Worm (Caenorhabditis elegans): Measurements from ENCODE around the gene jnk-1.

The jnk-1 gene

ce11 chrIV:6997918-6998317 lies 40.5 kb downstream of the jnk-1 start:
- no peak for TF ChIP-seq cog-1 (tag; optimal IDR thresholded peaks at IDR 0.05)

- no peak for TF ChIP-seq ztf-23 (GFP tag; IDR thresholded peaks at IDR 0.05)
- no peak for TF ChIP-seq T22C8.4 (GFP tag; IDR thresholded peaks at IDR 0.05)
- TF ChIP-seq ref-1 (GFP tag; conservative IDR thresholded peaks at IDR 0.05): no peak
- no peak for TF ChIP-seq med-1 (GFP tag; optimal IDR thresholded peaks at IDR 0.05; ENCODE audit: insufficient read depth)
- no peak for TF ChIP-seq tab-1 (GFP tag; IDR thresholded peaks at IDR 0.05)
- no peak for TF ChIP-seq flt-1 (GFP tag; IDR thresholded peaks at IDR 0.05)
- TF ChIP-seq cog-1 (tag; optimal IDR thresholded peaks at IDR 0.05): no peak
- TF ChIP-seq klf-2 (GFP tag; conservative IDR thresholded peaks at IDR 0.05): no peak
- no peak for TF ChIP-seq ztf-29 (GFP tag; IDR thresholded peaks at IDR 0.05)
These were observed 41.8 kb downstream of the jnk-1 start, which contains the start of gene C25A8.5 for ce11 chrIV:6999206-6999605. TSS of gene C25A8.5 (plus strand) at chrIV:6999506.

- no peak for TF ChIP-seq ztf-23 (GFP tag; IDR thresholded peaks at IDR 0.05)
- TF ChIP-seq cog-1 (tag; optimal IDR thresholded peaks at IDR 0.05): no peak
- no peak for TF ChIP-seq flt-1 (GFP tag; IDR thresholded peaks at IDR 0.05)
- no peak for TF ChIP-seq T22C8.4 (GFP tag; IDR thresholded peaks at IDR 0.05)
- TF ChIP-seq ztf-29 (GFP tag; IDR thresholded peaks at IDR 0.05): no peak
- no peak for TF ChIP-seq med-1 (GFP tag; optimal IDR thresholded peaks at IDR 0.05; ENCODE audit: insufficient read depth)
- TF ChIP-seq klf-2 (GFP tag; conservative IDR thresholded peaks at IDR 0.05): no peak
- TF ChIP-seq ref-1 (GFP tag; conservative IDR thresholded peaks at IDR 0.05): no peak
- no peak for TF ChIP-seq tab-1 (GFP tag; IDR thresholded peaks at IDR 0.05)
These were observed 45.9 kb downstream of the jnk-1 start, which contains the start of gene cht-3 for ce11 chrIV:7003323-7003722. TSS of gene cht-3 (plus strand) at chrIV:7003623.

ce11 chrIV:7009531-7009930 lies 52.1 kb downstream of the jnk-1 start, which contains the start of gene C25A8.2:
TSS of gene C25A8.2 (plus strand) at chrIV:7009831.
- TF ChIP-seq ztf-29 (GFP tag; IDR thresholded peaks at IDR 0.05): no peak
- no peak for TF ChIP-seq cog-1 (tag; optimal IDR thresholded peaks at IDR 0.05)
- no peak for TF ChIP-seq T22C8.4 (GFP tag; IDR thresholded peaks at IDR 0.05)
- TF ChIP-seq med-1 (GFP tag; optimal IDR thresholded peaks at IDR 0.05; ENCODE audit: insufficient read depth): no peak
- no peak for TF ChIP-seq tab-1 (GFP tag; IDR thresholded peaks at IDR 0.05)
- TF ChIP-seq ztf-23 (GFP tag; IDR thresholded peaks at IDR 0.05): no peak
- no peak for TF ChIP-seq klf-2 (GFP tag; conservative IDR thresholded peaks at IDR 0.05)
- no peak for TF ChIP-seq flt-1 (GFP tag; IDR thresholded peaks at IDR 0.05)
- TF ChIP-seq ref-1 (GFP tag; conservative IDR thresholded peaks at IDR 0.05): no peak

ce11 chrIV:7010195-7010594 lies 52.8 kb downstream of the jnk-1 start:
- TF ChIP-seq klf-2 (GFP tag; conservative IDR thresholded peaks at IDR 0.05) (no peak), med-1 (GFP tag; optimal IDR thresholded peaks at IDR 0.05; ENCODE audit: insufficient read depth) (no peak), ztf-23 (GFP tag; IDR thresholded peaks at IDR 0.05) (no peak), ztf-29 (GFP tag; IDR thresholded peaks at IDR 0.05) (no peak), tab-1 (GFP tag; IDR thresholded peaks at IDR 0.05) (no peak), T22C8.4 (GFP tag; IDR thresholded peaks at IDR 0.05) (no peak), ref-1 (GFP tag; conservative IDR thresholded peaks at IDR 0.05) (no peak), flt-1 (GFP tag; IDR thresholded peaks at IDR 0.05) (no peak), cog-1 (tag; optimal IDR thresholded peaks at IDR 0.05) (no peak)

ce11 chrIV:7010835-7011234 lies 53.4 kb downstream of the jnk-1 start, which contains the start of gene C25A8.1:
TSS of gene C25A8.1 (plus strand) at chrIV:7011135.
- TF ChIP-seq ref-1 (GFP tag; conservative IDR thresholded peaks at IDR 0.05) (no peak), med-1 (GFP tag; optimal IDR thresholded peaks at IDR 0.05; ENCODE audit: insufficient read depth) (no peak), T22C8.4 (GFP tag; IDR thresholded peaks at IDR 0.05) (no peak), tab-1 (GFP tag; IDR thresholded peaks at IDR 0.05) (no peak), ztf-29 (GFP tag; IDR thresholded peaks at IDR 0.05) (no peak), cog-1 (tag; optimal IDR thresholded peaks at IDR 0.05) (no peak), ztf-23 (GFP tag; IDR thresholded peaks at IDR 0.05) (no peak), klf-2 (GFP tag; conservative IDR thresholded peaks at IDR 0.05) (no peak), flt-1 (GFP tag; IDR thresholded peaks at IDR 0.05) (no peak)

- no peak for TF ChIP-seq tab-1 (GFP tag; IDR thresholded peaks at IDR 0.05)
- TF ChIP-seq cog-1 (tag; optimal IDR thresholded peaks at IDR 0.05): no peak
- TF ChIP-seq flt-1 (GFP tag; IDR thresholded peaks at IDR 0.05): no peak
- TF ChIP-seq T22C8.4 (GFP tag; IDR thresholded peaks at IDR 0.05): no peak
- no peak for TF ChIP-seq med-1 (GFP tag; optimal IDR thresholded peaks at IDR 0.05; ENCODE audit: insufficient read depth)
- no peak for TF ChIP-seq klf-2 (GFP tag; conservative IDR thresholded peaks at IDR 0.05)
- TF ChIP-seq ztf-23 (GFP tag; IDR thresholded peaks at IDR 0.05): no peak
- no peak for TF ChIP-seq ztf-29 (GFP tag; IDR thresholded peaks at IDR 0.05)
- no peak for TF ChIP-seq ref-1 (GFP tag; conservative IDR thresholded peaks at IDR 0.05)
These were observed 54.3 kb downstream of the jnk-1 start, which contains the start of gene trxr-1 for ce11 chrIV:7011728-7012127. TSS of gene trxr-1 (plus strand) at chrIV:7011954.

- TF ChIP-seq T22C8.4 (GFP tag; IDR thresholded peaks at IDR 0.05): no peak
- TF ChIP-seq flt-1 (GFP tag; IDR thresholded peaks at IDR 0.05): no peak
- no peak for TF ChIP-seq med-1 (GFP tag; optimal IDR thresholded peaks at IDR 0.05; ENCODE audit: insufficient read depth)
- TF ChIP-seq cog-1 (tag; optimal IDR thresholded peaks at IDR 0.05): no peak
- TF ChIP-seq tab-1 (GFP tag; IDR thresholded peaks at IDR 0.05): no peak
- no peak for TF ChIP-seq ref-1 (GFP tag; conservative IDR thresholded peaks at IDR 0.05)
- no peak for TF ChIP-seq ztf-29 (GFP tag; IDR thresholded peaks at IDR 0.05)
These were observed 54.8 kb downstream of the jnk-1 start for ce11 chrIV:7012214-7012613.

ce11 chrIV:7012731-7013445 lies 55.4 kb downstream of the jnk-1 start:
- TF ChIP-seq T22C8.4 (GFP tag; IDR thresholded peaks at IDR 0.05) (no peak), ztf-23 (GFP tag; IDR thresholded peaks at IDR 0.05) (no peak), ztf-29 (GFP tag; IDR thresholded peaks at IDR 0.05) (no peak), flt-1 (GFP tag; IDR thresholded peaks at IDR 0.05) (no peak), med-1 (GFP tag; optimal IDR thresholded peaks at IDR 0.05; ENCODE audit: insufficient read depth) (no peak), ref-1 (GFP tag; conservative IDR thresholded peaks at IDR 0.05) (no peak), cog-1 (tag; optimal IDR thresholded peaks at IDR 0.05) (no peak), tab-1 (GFP tag; IDR thresholded peaks at IDR 0.05) (no peak), klf-2 (GFP tag; conservative IDR thresholded peaks at IDR 0.05) (no peak)
